Worm (Caenorhabditis elegans) whole organism, early embryonic: ENCODE data around the gene F37C4.4.
"Not testable (repeated sequence)": the region's sequence is repeated elsewhere in the genome, so short reads cannot be mapped to it uniquely, and the experiment has no call there.

ENCODE experiments used
- B0310.2 ChIP-seq: sonication (generic microtip); optimal IDR thresholded peaks from 2 replicates; lab custom pipeline; 2016; ENCODE audit warnings: mild to moderate bottlenecking, missing genetic modification characterization, missing compliant biosample characterization
- F13C5.2 ChIP-seq: sonication (generic microtip); optimal IDR thresholded peaks from 2 replicates; lab custom pipeline; 2017; ENCODE audit warnings: mild to moderate bottlenecking, missing genetic modification characterization, inconsistent platforms, missing compliant biosample characterization
- aly-1 ChIP-seq: sonication (generic microtip); optimal IDR thresholded peaks from 2 replicates; lab custom pipeline; 2016; ENCODE audit warnings: missing genetic modification characterization, missing compliant biosample characterization
- ama-1 ChIP-seq: fragments of 150-350 bp; optimal IDR thresholded peaks from 2 replicates; lab custom pipeline; 2014
- ceh-13 ChIP-seq: fragments of 200-800 bp; sonication (Bioruptor generic); optimal IDR thresholded peaks from 2 replicates; lab custom pipeline; 2018; ENCODE audit warnings: mild to moderate bottlenecking, missing genetic modification characterization, missing compliant biosample characterization
- ceh-36 ChIP-seq: sonication (generic microtip); optimal IDR thresholded peaks from 2 replicates; lab custom pipeline; 2016; ENCODE audit warnings: missing genetic modification characterization, inconsistent platforms, missing compliant biosample characterization
- ets-7 ChIP-seq: sonication (generic microtip); optimal IDR thresholded peaks from 2 replicates; lab custom pipeline; 2016; ENCODE audit warnings: missing genotype, missing genetic modification characterization, missing compliant biosample characterization
- flt-1 ChIP-seq: fragments of 200-800 bp; sonication (Bioruptor generic); IDR thresholded peaks from 2 replicates; pipeline ENCODE4 v1.3.6; 2022; ENCODE audit warnings: missing genetic modification characterization, missing compliant biosample characterization
- hmbx-1 ChIP-seq: sonication (generic microtip); optimal IDR thresholded peaks from 2 replicates; lab custom pipeline; 2016; ENCODE audit warnings: mild to moderate bottlenecking, missing genetic modification characterization, missing compliant biosample characterization
- hmg-4 ChIP-seq: fragments of 200-800 bp; sonication (Bioruptor generic); optimal IDR thresholded peaks from 2 replicates; lab custom pipeline; 2018; ENCODE audit warnings: mild to moderate bottlenecking, missing genetic modification characterization, missing compliant biosample characterization
- hnd-1 ChIP-seq: sonication (generic microtip); optimal IDR thresholded peaks from 2 replicates; lab custom pipeline; 2016; ENCODE audit warnings: missing genetic modification characterization, missing compliant biosample characterization
- pes-1 ChIP-seq: fragments of 200-800 bp; sonication (Bioruptor generic); IDR thresholded peaks from 2 replicates; pipeline ENCODE4 v1.3.6; 2022; ENCODE audit warnings: missing genetic modification reagents, missing genetic modification characterization, missing compliant biosample characterization
- scrt-1 ChIP-seq: fragments of 200-800 bp; sonication (Bioruptor generic); IDR thresholded peaks from 2 replicates; pipeline ENCODE4 v1.3.6; 2022; ENCODE audit warnings: missing genetic modification characterization, missing compliant biosample characterization
- sea-1 ChIP-seq: fragments of 200-800 bp; sonication (Bioruptor generic); conservative IDR thresholded peaks from 2 replicates; pipeline ENCODE4 v1.3.6; 2022; ENCODE audit warnings: missing genetic modification characterization, missing compliant biosample characterization
- tbx-11 ChIP-seq: fragments of 200-800 bp; sonication (Bioruptor generic); IDR thresholded peaks from 2 replicates; pipeline ENCODE4 v1.3.6; 2022; ENCODE audit warnings: missing genetic modification characterization, missing compliant biosample characterization
- tbx-37 ChIP-seq: fragments of 200-800 bp; sonication (Bioruptor generic); conservative IDR thresholded peaks from 2 replicates; pipeline ENCODE4 v1.3.6; 2022; ENCODE audit warnings: missing genetic modification reagents, missing genetic modification characterization, missing compliant biosample characterization
- tra-4 ChIP-seq: sonication (generic microtip); optimal IDR thresholded peaks from 2 replicates; lab custom pipeline; 2017; ENCODE audit warnings: missing genetic modification characterization, missing compliant biosample characterization

Gene F37C4.4

DNA sequence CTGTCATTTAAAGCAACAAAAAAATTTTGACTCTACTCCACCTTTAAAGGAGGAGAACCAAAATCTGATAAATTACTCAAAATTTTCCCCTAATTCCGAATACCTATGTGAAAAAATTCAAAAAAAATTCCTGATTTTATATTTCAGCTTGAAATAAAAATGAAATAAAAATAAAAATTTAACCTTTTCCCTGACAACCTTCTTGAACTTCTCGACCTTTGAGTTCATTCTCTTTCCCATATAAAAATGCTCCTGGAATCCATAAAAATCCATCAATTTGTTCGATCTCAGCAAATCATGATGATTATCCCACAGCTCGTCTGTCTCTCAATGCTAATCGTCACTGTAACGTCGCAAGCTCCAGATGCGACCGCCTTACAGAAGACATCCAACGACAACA, 35.8 kb downstream of the F37C4.4 start, which contains the start of gene F56D6.6:
F56D6.6 (plus strand) TSS at position 301 of the 400 bp plus-strand sequence.
- TF ChIP-seq tra-4 (tag; lab: Kevin White, UChicago) (no peak), tbx-11 (GFP tag; lab: Robert Waterston, UW) (no peak), ceh-13 (no peak), hmbx-1 (tag; lab: Kevin White, UChicago) (no peak)

DNA sequence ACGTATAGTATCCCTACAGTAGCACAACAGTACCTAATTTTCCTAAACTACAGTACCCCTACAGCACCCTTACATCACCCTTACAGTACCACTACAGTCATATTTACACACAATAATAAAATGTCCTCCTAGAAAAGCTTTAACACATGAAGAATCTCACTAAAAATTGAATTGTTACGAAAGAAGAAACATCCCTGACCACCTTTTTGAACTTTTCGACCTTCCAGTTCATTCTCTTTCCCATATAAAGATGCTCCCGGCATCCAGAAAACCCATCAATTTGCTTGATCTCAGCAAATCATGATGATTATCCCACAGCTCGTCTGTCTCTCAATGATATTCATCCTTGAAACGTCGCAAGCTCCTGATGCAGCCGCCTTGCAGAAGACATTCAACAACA, 37.5 kb downstream of the F37C4.4 start, which contains the start of gene F56D6.21:
F56D6.21 (plus strand) TSS at position 301 of the 400 bp plus-strand sequence.
- TF ChIP-seq pes-1 (GFP tag; lab: Robert Waterston, UW) (no peak), tbx-11 (GFP tag; lab: Robert Waterston, UW) (no peak), hmg-4 (GFP tag; lab: Kevin White, UChicago) (no peak), scrt-1 (GFP tag; lab: Robert Waterston, UW) (no peak), ceh-36 (no peak), sea-1 (GFP tag; lab: Robert Waterston, UW) (no peak), ceh-13 (no peak), hnd-1 (no peak), F13C5.2 (tag; lab: Kevin White, UChicago) (no peak), tra-4 (tag; lab: Kevin White, UChicago) (no peak), B0310.2 (tag; lab: Kevin White, UChicago) (no peak), ets-7 (tag; lab: Kevin White, UChicago) (no peak), flt-1 (GFP tag; lab: Robert Waterston, UW) (no peak), hmbx-1 (tag; lab: Kevin White, UChicago) (no peak), tbx-37 (GFP tag; lab: Robert Waterston, UW) (no peak)

ce11 chrIV:3906393-3906792, 39.3 kb downstream of the F37C4.4 start, which contains the start of gene F56D6.11:
TSS of gene F56D6.11 (minus strand) at chrIV:3906493.
- TF ChIP-seq sea-1 (GFP tag; lab: Robert Waterston, UW) (no peak), hnd-1 (no peak)

DNA sequence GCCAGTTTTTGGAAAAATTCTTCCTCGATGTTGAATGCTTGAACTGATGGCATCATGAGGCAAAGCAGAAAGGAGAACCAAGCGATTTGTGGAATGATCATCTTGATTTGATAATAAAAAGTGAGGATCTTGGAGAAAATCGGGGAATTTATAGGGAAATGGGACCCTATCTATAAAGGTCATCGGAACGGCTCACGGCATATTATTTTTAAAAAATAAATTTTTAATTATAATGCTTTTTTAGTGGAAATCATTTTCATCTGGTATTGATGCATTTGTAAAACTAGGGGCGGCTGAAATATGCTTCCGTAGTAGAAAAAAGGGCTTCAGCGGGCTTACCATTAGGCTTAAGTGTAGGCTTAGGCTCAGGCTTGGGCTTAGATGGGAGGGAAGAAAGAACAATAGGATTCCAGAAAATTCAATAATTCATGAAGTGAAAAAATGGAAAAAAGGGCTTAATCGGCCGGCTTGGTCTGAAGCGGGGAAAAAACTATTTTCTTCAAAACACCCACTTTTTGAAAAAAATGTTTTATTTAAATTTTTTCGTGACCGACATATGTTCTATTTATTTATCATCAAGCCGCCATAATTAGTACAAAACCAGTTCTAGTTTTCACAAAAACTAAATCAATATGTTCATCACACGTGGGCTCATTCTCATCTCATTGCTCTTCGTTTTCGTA, 40.5 kb downstream of the F37C4.4 start, which contains the start of the genes F56D6.22 and F56D6.12:
F56D6.22 (minus strand) TSS at position 101 of the 683 bp plus-strand sequence.
F56D6.12 (plus strand) TSS at position 633 of the 683 bp plus-strand sequence.
- TF ChIP-seq hmg-4 (GFP tag; lab: Kevin White, UChicago) (no peak), ama-1 (no peak), ceh-13 (no peak), hmbx-1 (tag; lab: Kevin White, UChicago) (no peak), tra-4 (tag; lab: Kevin White, UChicago) (no peak), tbx-37 (GFP tag; lab: Robert Waterston, UW) (no peak), F13C5.2 (tag; lab: Kevin White, UChicago) (no peak), hnd-1 (no peak), B0310.2 (tag; lab: Kevin White, UChicago) (no peak), tbx-11 (GFP tag; lab: Robert Waterston, UW) (no peak), sea-1 (GFP tag; lab: Robert Waterston, UW) (no peak), ceh-36 (no peak)

ce11 chrIV:3909114-3909513, 42.0 kb downstream of the F37C4.4 start, which contains the start of gene F56D6.13:
TSS of gene F56D6.13 (plus strand) at chrIV:3909414.
- no peak for TF ChIP-seq ceh-13
- no peak for TF ChIP-seq ama-1
- TF ChIP-seq scrt-1 (GFP tag; lab: Robert Waterston, UW): no peak
- no peak for TF ChIP-seq aly-1 (tag; lab: Kevin White, UChicago)
- TF ChIP-seq B0310.2 (tag; lab: Kevin White, UChicago): no peak
- no peak for TF ChIP-seq hmbx-1 (tag; lab: Kevin White, UChicago)
- no peak for TF ChIP-seq flt-1 (GFP tag; lab: Robert Waterston, UW)
- TF ChIP-seq hnd-1: no peak
- TF ChIP-seq ceh-36: no peak
- TF ChIP-seq ets-7 (tag; lab: Kevin White, UChicago): no peak
- no peak for TF ChIP-seq F13C5.2 (tag; lab: Kevin White, UChicago)

ce11 chrIV:3911848-3912247, 44.7 kb downstream of the F37C4.4 start, which contains the start of gene F56D6.18:
TSS of gene F56D6.18 (minus strand) at chrIV:3911948.
- TF ChIP-seq ceh-36; hmg-4 (GFP tag; lab: Kevin White, UChicago); sea-1 (GFP tag; lab: Robert Waterston, UW): not testable (repeated sequence)

ce11 chrIV:3912598-3912997, 45.5 kb downstream of the F37C4.4 start, which contains the start of gene F56D6.20:
TSS of gene F56D6.20 (plus strand) at chrIV:3912898.
- TF ChIP-seq F13C5.2 (tag; lab: Kevin White, UChicago) (no peak), pes-1 (GFP tag; lab: Robert Waterston, UW) (no peak), hmg-4 (GFP tag; lab: Kevin White, UChicago) (no peak), tbx-11 (GFP tag; lab: Robert Waterston, UW) (no peak), tra-4 (tag; lab: Kevin White, UChicago) (no peak), ama-1 (no peak), hnd-1 (no peak), tbx-37 (GFP tag; lab: Robert Waterston, UW) (no peak), flt-1 (GFP tag; lab: Robert Waterston, UW) (no peak), sea-1 (GFP tag; lab: Robert Waterston, UW) (no peak)

ce11 chrIV:3914462-3914861, 47.4 kb downstream of the F37C4.4 start, which contains the start of gene F56D6.19:
TSS of gene F56D6.19 (plus strand) at chrIV:3914762.
- TF ChIP-seq tbx-11 (GFP tag; lab: Robert Waterston, UW) (no peak), hnd-1 (no peak), ceh-13 (no peak), F13C5.2 (tag; lab: Kevin White, UChicago) (no peak), flt-1 (GFP tag; lab: Robert Waterston, UW) (no peak), pes-1 (GFP tag; lab: Robert Waterston, UW) (no peak), aly-1 (tag; lab: Kevin White, UChicago) (no peak), scrt-1 (GFP tag; lab: Robert Waterston, UW) (no peak), hmbx-1 (tag; lab: Kevin White, UChicago) (no peak), ama-1 (no peak), tra-4 (tag; lab: Kevin White, UChicago) (no peak), sea-1 (GFP tag; lab: Robert Waterston, UW) (no peak), B0310.2 (tag; lab: Kevin White, UChicago) (no peak), hmg-4 (GFP tag; lab: Kevin White, UChicago) (no peak), ets-7 (tag; lab: Kevin White, UChicago) (no peak)
